Worm (Caenorhabditis elegans): ENCODE results near the gene oac-15.

- no peak for TF ChIP-seq ztf-18 (tag; optimal IDR thresholded peaks at IDR 0.05)
- TF ChIP-seq unc-130 (GFP tag; optimal IDR thresholded peaks at IDR 0.05) = no peak
- no peak for TF ChIP-seq unc-62 (GFP tag; optimal IDR thresholded peaks at IDR 0.05)
- no peak for TF ChIP-seq F23B12.7 (tag; optimal IDR thresholded peaks at IDR 0.05; ENCODE audit: insufficient read depth)
- no peak for TF ChIP-seq Y56A3A.18 (GFP tag; IDR thresholded peaks at IDR 0.05)
- TF ChIP-seq repo-1 (tag; optimal IDR thresholded peaks at IDR 0.05) = no peak
- TF ChIP-seq cebp-2 (GFP tag; IDR thresholded peaks at IDR 0.05) = no peak
- TF ChIP-seq pha-4 (tag; optimal IDR thresholded peaks at IDR 0.05) = no peak
- no peak for TF ChIP-seq B0019.2 (GFP tag; conservative IDR thresholded peaks at IDR 0.05)
Measured at ce11 chrV:16194639-16195038, 15.1 kb downstream of the oac-15 start, which contains the start of gene rabr-4.
